Worm (Caenorhabditis elegans): ENCODE results near the gene dmsr-1.
"Not testable (repeated sequence)": the region's sequence is repeated elsewhere in the genome, so short reads cannot be mapped to it uniquely, and the experiment has no call there.

dmsr-1 gene

ce11 chrV:11470210-11470713 is 31.7 kb downstream of the dmsr-1 start, which contains the start of gene aat-6:
TSS of gene aat-6 (minus strand) at chrV:11470663.
- TF ChIP-seq tra-4 (tag; optimal IDR thresholded peaks at IDR 0.05) (no peak), ceh-13 (GFP tag; optimal IDR thresholded peaks at IDR 0.05) (no peak), sea-1 (GFP tag; conservative IDR thresholded peaks at IDR 0.05) (no peak), pes-1 (GFP tag; IDR thresholded peaks at IDR 0.05) (no peak), F13C5.2 (tag; optimal IDR thresholded peaks at IDR 0.05) (no peak), B0310.2 (tag; optimal IDR thresholded peaks at IDR 0.05) (no peak), ceh-36 (tag; optimal IDR thresholded peaks at IDR 0.05) (no peak), hmg-4 (GFP tag; optimal IDR thresholded peaks at IDR 0.05) (no peak), aly-1 (tag; optimal IDR thresholded peaks at IDR 0.05) (no peak), ets-7 (tag; optimal IDR thresholded peaks at IDR 0.05) (no peak), tbx-11 (GFP tag; IDR thresholded peaks at IDR 0.05) (no peak), ama-1 (optimal IDR thresholded peaks at IDR 0.05) (no peak), tbx-37 (GFP tag; conservative IDR thresholded peaks at IDR 0.05) (no peak), hmbx-1 (tag; optimal IDR thresholded peaks at IDR 0.05) (no peak), scrt-1 (GFP tag; IDR thresholded peaks at IDR 0.05) (no peak), hnd-1 (tag; optimal IDR thresholded peaks at IDR 0.05) (no peak), flt-1 (GFP tag; IDR thresholded peaks at IDR 0.05) (no peak)

- TF ChIP-seq scrt-1 (GFP tag; IDR thresholded peaks at IDR 0.05), result no peak
Observed at ce11 chrV:11472209-11472608, 33.6 kb downstream of the dmsr-1 start, which contains the start of the genes nas-20 and nas-21. TSS of gene nas-20 (minus strand) at chrV:11472309. TSS of gene nas-21 (plus strand) at chrV:11472564.

ce11 chrV:11474399-11474798 is 35.8 kb downstream of the dmsr-1 start, which contains the start of gene nas-22:
TSS of gene nas-22 (plus strand) at chrV:11474699.
- TF ChIP-seq tra-4 (tag; optimal IDR thresholded peaks at IDR 0.05) (no peak), pes-1 (GFP tag; IDR thresholded peaks at IDR 0.05) (no peak), flt-1 (GFP tag; IDR thresholded peaks at IDR 0.05) (no peak), ceh-13 (GFP tag; optimal IDR thresholded peaks at IDR 0.05) (no peak), ceh-36 (tag; optimal IDR thresholded peaks at IDR 0.05) (no peak), sea-1 (GFP tag; conservative IDR thresholded peaks at IDR 0.05) (no peak), hmbx-1 (tag; optimal IDR thresholded peaks at IDR 0.05) (no peak), scrt-1 (GFP tag; IDR thresholded peaks at IDR 0.05) (no peak), B0310.2 (tag; optimal IDR thresholded peaks at IDR 0.05) (no peak), ets-7 (tag; optimal IDR thresholded peaks at IDR 0.05) (no peak), aly-1 (tag; optimal IDR thresholded peaks at IDR 0.05) (no peak)

- not testable (repeated sequence) for TF ChIP-seq tbx-37 (GFP tag; conservative IDR thresholded peaks at IDR 0.05); pes-1 (GFP tag; IDR thresholded peaks at IDR 0.05); tbx-11 (GFP tag; IDR thresholded peaks at IDR 0.05)
Observed at ce11 chrV:11475638-11476037, 37.1 kb downstream of the dmsr-1 start, which contains the start of gene T11F9.7. TSS of gene T11F9.7 (plus strand) at chrV:11475938.

ce11 chrV:11479406-11479805 is 40.8 kb downstream of the dmsr-1 start, which contains the start of gene T11F9.22:
TSS of gene T11F9.22 (plus strand) at chrV:11479706.
- no peak for TF ChIP-seq ets-7 (tag; optimal IDR thresholded peaks at IDR 0.05)
- TF ChIP-seq tbx-11 (GFP tag; IDR thresholded peaks at IDR 0.05), result no peak
- TF ChIP-seq flt-1 (GFP tag; IDR thresholded peaks at IDR 0.05), result no peak
- no peak for TF ChIP-seq hmg-4 (GFP tag; optimal IDR thresholded peaks at IDR 0.05)
- TF ChIP-seq ama-1 (optimal IDR thresholded peaks at IDR 0.05), result no peak
- no peak for TF ChIP-seq ceh-36 (tag; optimal IDR thresholded peaks at IDR 0.05)
- TF ChIP-seq hmbx-1 (tag; optimal IDR thresholded peaks at IDR 0.05), result no peak
- TF ChIP-seq hnd-1 (tag; optimal IDR thresholded peaks at IDR 0.05), result no peak
- no peak for TF ChIP-seq F13C5.2 (tag; optimal IDR thresholded peaks at IDR 0.05)
- TF ChIP-seq aly-1 (tag; optimal IDR thresholded peaks at IDR 0.05), result no peak
- no peak for TF ChIP-seq sea-1 (GFP tag; conservative IDR thresholded peaks at IDR 0.05)
- no peak for TF ChIP-seq tra-4 (tag; optimal IDR thresholded peaks at IDR 0.05)
- no peak for TF ChIP-seq scrt-1 (GFP tag; IDR thresholded peaks at IDR 0.05)
- TF ChIP-seq B0310.2 (tag; optimal IDR thresholded peaks at IDR 0.05), result no peak
- TF ChIP-seq pes-1 (GFP tag; IDR thresholded peaks at IDR 0.05), result no peak
- no peak for TF ChIP-seq tbx-37 (GFP tag; conservative IDR thresholded peaks at IDR 0.05)
- TF ChIP-seq ceh-13 (GFP tag; optimal IDR thresholded peaks at IDR 0.05), result no peak

ce11 chrV:11480734-11481133 is 42.2 kb downstream of the dmsr-1 start, which contains the start of gene T11F9.14:
TSS of gene T11F9.14 (minus strand) at chrV:11480834.
- TF ChIP-seq hnd-1 (tag; optimal IDR thresholded peaks at IDR 0.05); tbx-37 (GFP tag; conservative IDR thresholded peaks at IDR 0.05); F13C5.2 (tag; optimal IDR thresholded peaks at IDR 0.05): not testable (repeated sequence)

ce11 chrV:11483580-11484092 is 45.1 kb downstream of the dmsr-1 start, which contains the start of gene col-157:
TSS of gene col-157 (plus strand) at chrV:11484042.
- TF ChIP-seq tbx-11 (GFP tag; IDR thresholded peaks at IDR 0.05); B0310.2 (tag; optimal IDR thresholded peaks at IDR 0.05); tra-4 (tag; optimal IDR thresholded peaks at IDR 0.05): not testable (repeated sequence)

- TF ChIP-seq tbx-11 (GFP tag; IDR thresholded peaks at IDR 0.05), result 0 out of 2 replicates have a peak, but pooled peaks have one; percentile 9
- no peak for TF ChIP-seq hmbx-1 (tag; optimal IDR thresholded peaks at IDR 0.05)
Observed at ce11 chrV:11484404-11484803, 45.8 kb downstream of the dmsr-1 start.
